Worm (Caenorhabditis elegans) whole organism, L3 larva: Measurements from ENCODE around the gene C42D8.1.

Source experiments
- daf-12 ChIP-seq: fragments of 150-350 bp; optimal IDR thresholded peaks from 2 replicates; lab custom pipeline; 2014; ENCODE audit warnings: missing biosample characterization, missing genetic modification reagents, missing genetic modification characterization
- elt-2 ChIP-seq: sonication (generic microtip); optimal IDR thresholded peaks from 2 replicates; lab custom pipeline; 2016; ENCODE audit warnings: missing genetic modification reagents, mild to moderate bottlenecking, missing genetic modification characterization, missing compliant biosample characterization
- fkh-10 ChIP-seq: sonication (generic microtip); optimal IDR thresholded peaks from 2 replicates; lab custom pipeline; 2017; ENCODE audit warnings: missing biosample characterization, missing genetic modification reagents, missing genetic modification characterization
- hmg-11 ChIP-seq: sonication (generic microtip); optimal IDR thresholded peaks from 2 replicates; lab custom pipeline; 2016; ENCODE audit warnings: missing genetic modification characterization, missing compliant biosample characterization
- pha-4 ChIP-seq: fragments of 150-350 bp; optimal IDR thresholded peaks from 2 replicates; lab custom pipeline; 2014; ENCODE audit warnings: missing biosample characterization, missing genetic modification reagents, missing genetic modification characterization
- skn-1 ChIP-seq: fragments of 150-350 bp; optimal IDR thresholded peaks from 2 replicates; lab custom pipeline; 2014; ENCODE audit warnings: missing biosample characterization, missing genetic modification characterization
- snpc-4 ChIP-seq: fragments of 150-350 bp; optimal IDR thresholded peaks from 2 replicates; lab custom pipeline; 2014; ENCODE audit warnings: missing biosample characterization, missing genetic modification characterization
- unc-62 ChIP-seq: fragments of 150-350 bp; sonication (generic microtip); optimal IDR thresholded peaks from 4 replicates; lab custom pipeline; 2014; ENCODE audit warnings: missing biosample characterization, missing genetic modification reagents, missing genetic modification characterization

DNA sequence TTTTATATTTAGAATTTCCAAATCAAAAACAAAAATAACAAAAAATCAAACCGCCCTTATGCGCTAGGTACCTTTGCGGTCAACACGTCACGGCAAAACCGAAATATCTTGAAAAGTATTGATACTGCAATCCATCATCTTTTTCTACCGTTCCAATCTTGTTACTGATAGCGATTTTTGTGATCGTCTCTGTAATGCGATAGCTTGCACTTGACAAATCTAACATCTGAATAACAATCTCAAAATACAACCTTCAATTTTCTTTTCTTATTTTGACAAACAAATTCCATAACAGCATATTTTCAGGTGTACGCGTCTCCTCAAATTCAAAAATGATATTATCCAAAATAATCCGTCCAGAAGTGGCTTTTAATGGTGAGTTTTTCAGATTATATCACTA lies 24.7 kb downstream of the C42D8.1 start, which contains the start of gene tbc-7:
- TF ChIP-seq fkh-10 (GFP tag; lab: Kevin White, UChicago) (no peak), skn-1 (tag; lab: Kevin White, UChicago) (no peak), daf-12 (tag; lab: Kevin White, UChicago) (no peak), unc-62 (GFP tag; lab: Kevin White, UChicago) (no peak), snpc-4 (tag; lab: Kevin White, UChicago) (no peak), pha-4 (no peak), hmg-11 (tag; lab: Kevin White, UChicago) (no peak), elt-2 (tag; lab: Kevin White, UChicago) (no peak)
